Fruit fly (Drosophila melanogaster): ENCODE data around the gene ETHR.

ETHR gene

dm6 chr3R:21296038-21296727, 49.4 kb downstream of the ETHR start:
- no peak for TF ChIP-seq N (GFP tag; optimal IDR thresholded peaks at IDR 0.05)
- peak; percentile 65 for TF ChIP-seq CG32264 (GFP tag; optimal IDR thresholded peaks at IDR 0.05)
- no peak for TF ChIP-seq pan (optimal IDR thresholded peaks at IDR 0.05)
- peak; percentile 89 for TF ChIP-seq ey (GFP tag; optimal IDR thresholded peaks at IDR 0.05)
- TF ChIP-seq dsf (GFP tag; optimal IDR thresholded peaks at IDR 0.05; ENCODE audit: borderline replicate concordance): peak; percentile 9
- no peak for TF ChIP-seq GATAd (GFP tag; optimal IDR thresholded peaks at IDR 0.05)
- TF ChIP-seq HLH106 (tag; optimal IDR thresholded peaks at IDR 0.05): peak; percentile 92
- TF ChIP-seq Dif (GFP tag; optimal IDR thresholded peaks at IDR 0.05; ENCODE audit: partially characterized antibody): peak; percentile 57
- no peak for TF ChIP-seq lola (GFP tag; optimal IDR thresholded peaks at IDR 0.05)
- TF ChIP-seq CrebA (GFP tag; optimal IDR thresholded peaks at IDR 0.05; ENCODE audit: borderline replicate concordance): peak; percentile 72
- TF ChIP-seq rgr (GFP tag; optimal IDR thresholded peaks at IDR 0.05): peak; percentile 91
- TF ChIP-seq Vsx2 (GFP tag; optimal IDR thresholded peaks at IDR 0.05; ENCODE audit: partially characterized antibody): peak; percentile 47
- peak; percentile 90 for TF ChIP-seq woc (GFP tag; optimal IDR thresholded peaks at IDR 0.05)
- TF ChIP-seq Abd-B (GFP tag; optimal IDR thresholded peaks at IDR 0.05): no peak
- peak; percentile 82 for TF ChIP-seq psq (GFP tag; optimal IDR thresholded peaks at IDR 0.05)
- TF ChIP-seq br (GFP tag; optimal IDR thresholded peaks at IDR 0.05): peak; percentile 82
- TF ChIP-seq tai (GFP tag; optimal IDR thresholded peaks at IDR 0.05): peak; percentile 53
- TF ChIP-seq Hr78 (GFP tag; optimal IDR thresholded peaks at IDR 0.05): no peak
- peak; percentile 89 for TF ChIP-seq OdsH (GFP tag; optimal IDR thresholded peaks at IDR 0.05)
- TF ChIP-seq foxo (GFP tag; optimal IDR thresholded peaks at IDR 0.05): peak; percentile 59 to 83
- peak; percentile 24 for TF ChIP-seq Myc (optimal IDR thresholded peaks at IDR 0.05)
- TF ChIP-seq CG9705 (GFP tag; optimal IDR thresholded peaks at IDR 0.05): peak; percentile 74
- peak; percentile 75 for TF ChIP-seq sv (GFP tag; optimal IDR thresholded peaks at IDR 0.05)
- TF ChIP-seq Rel (GFP tag; optimal IDR thresholded peaks at IDR 0.05): peak; percentile 59
- TF ChIP-seq Rel (tag; optimal IDR thresholded peaks at IDR 0.05): peak; percentile 52
- TF ChIP-seq Hr83 (GFP tag; optimal IDR thresholded peaks at IDR 0.05; ENCODE audit: poor library complexity, severe bottlenecking): peak; percentile 93
- TF ChIP-seq Dfd (GFP tag; optimal IDR thresholded peaks at IDR 0.05): no peak
- peak; percentile 3 for TF ChIP-seq Jra (GFP tag; optimal IDR thresholded peaks at IDR 0.05)
- peak; percentile 62 for TF ChIP-seq Hnf4 (GFP tag; optimal IDR thresholded peaks at IDR 0.05)
- TF ChIP-seq fru (GFP tag; optimal IDR thresholded peaks at IDR 0.05): peak; percentile 84
- peak; percentile 38 to 47 for TF ChIP-seq dl (GFP tag; optimal IDR thresholded peaks at IDR 0.05; ENCODE audit: insufficient read depth in 1 of 2, partially characterized antibody in 2 of 2)
- no peak for TF ChIP-seq usp (GFP tag; optimal IDR thresholded peaks at IDR 0.05)
- TF ChIP-seq jim (GFP tag; optimal IDR thresholded peaks at IDR 0.05): peak; percentile 62
- TF ChIP-seq dmrt93B (GFP tag; optimal IDR thresholded peaks at IDR 0.05): peak; percentile 83
- peak; percentile 51 for TF ChIP-seq Mio (GFP tag; optimal IDR thresholded peaks at IDR 0.05)
- peak; percentile 86 for TF ChIP-seq sage (GFP tag; optimal IDR thresholded peaks at IDR 0.05)
- TF ChIP-seq Sp1 (GFP tag; optimal IDR thresholded peaks at IDR 0.05): peak; percentile 94
- TF ChIP-seq brk (GFP tag; optimal IDR thresholded peaks at IDR 0.05): peak; percentile 85
- peak; percentile 94 for TF ChIP-seq h (GFP tag; optimal IDR thresholded peaks at IDR 0.05)

- TF ChIP-seq Rel (GFP tag; optimal IDR thresholded peaks at IDR 0.05) (no peak), Rel (tag; optimal IDR thresholded peaks at IDR 0.05) (peak; percentile 14), CG9705 (GFP tag; optimal IDR thresholded peaks at IDR 0.05) (no peak)
Measured at dm6 chr3R:21296728-21297386, 50.0 kb downstream of the ETHR start.
